Fruit fly (Drosophila melanogaster): Measurements from ENCODE around the gene CG3517.
A peak's percentile ranks its signal among the peaks of the same experiment; 100 is the strongest.

DNA sequence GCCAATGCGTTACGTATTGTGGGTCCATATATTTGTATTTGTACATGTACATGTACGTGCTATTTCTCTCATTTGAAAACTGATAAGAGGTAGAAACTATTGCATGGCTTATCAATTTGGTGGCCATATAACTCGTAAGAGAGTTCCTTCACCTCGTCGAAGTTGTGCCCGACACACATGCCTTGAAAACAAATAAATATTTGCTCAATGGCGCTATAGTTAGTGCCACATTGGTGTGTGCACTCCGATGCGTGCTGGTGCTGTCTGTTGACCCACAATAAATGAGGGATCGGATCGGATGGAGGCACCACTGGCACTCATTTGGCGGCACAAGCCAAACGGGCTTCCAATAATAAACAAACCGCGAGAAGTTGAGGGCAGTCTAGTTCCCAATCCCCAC lies 47.2 kb upstream of the CG3517 start:
- TF ChIP-seq CG12768 (GFP tag; optimal IDR thresholded peaks at IDR 0.05), result no peak
- no peak for TF ChIP-seq cnc (optimal IDR thresholded peaks at IDR 0.05)
- no peak for TF ChIP-seq CG5204 (GFP tag; optimal IDR thresholded peaks at IDR 0.05)
- peak; percentile 7 for TF ChIP-seq cic (GFP tag; optimal IDR thresholded peaks at IDR 0.05)
- peak; percentile 22 for TF ChIP-seq Hr96 (GFP tag; optimal IDR thresholded peaks at IDR 0.05)
- TF ChIP-seq CG14711 (tag; optimal IDR thresholded peaks at IDR 0.05), result no peak
- TF ChIP-seq bab1 (GFP tag; optimal IDR thresholded peaks at IDR 0.05), result no peak

All from whole organism, adult.